Fruit fly (Drosophila melanogaster): Measurements from ENCODE around the gene CG15443.

- TF ChIP-seq CG15710 (tag; optimal IDR thresholded peaks at IDR 0.05) = no peak
- TF ChIP-seq CG17806 (tag; optimal IDR thresholded peaks at IDR 0.05) = no peak
- TF ChIP-seq CG4496 (GFP tag; IDR thresholded peaks at IDR 0.05) = no peak
- TF ChIP-seq gl (tag; optimal IDR thresholded peaks at IDR 0.05) = no peak
Observed at dm6 chr2L:4444457-4444856, 18.8 kb downstream of the CG15443 start, which contains the start of the genes morgue and Elp3.

Measured in whole organism, pupa.